Worm (Caenorhabditis elegans): ENCODE results near the gene F26H11.4.

DNA sequence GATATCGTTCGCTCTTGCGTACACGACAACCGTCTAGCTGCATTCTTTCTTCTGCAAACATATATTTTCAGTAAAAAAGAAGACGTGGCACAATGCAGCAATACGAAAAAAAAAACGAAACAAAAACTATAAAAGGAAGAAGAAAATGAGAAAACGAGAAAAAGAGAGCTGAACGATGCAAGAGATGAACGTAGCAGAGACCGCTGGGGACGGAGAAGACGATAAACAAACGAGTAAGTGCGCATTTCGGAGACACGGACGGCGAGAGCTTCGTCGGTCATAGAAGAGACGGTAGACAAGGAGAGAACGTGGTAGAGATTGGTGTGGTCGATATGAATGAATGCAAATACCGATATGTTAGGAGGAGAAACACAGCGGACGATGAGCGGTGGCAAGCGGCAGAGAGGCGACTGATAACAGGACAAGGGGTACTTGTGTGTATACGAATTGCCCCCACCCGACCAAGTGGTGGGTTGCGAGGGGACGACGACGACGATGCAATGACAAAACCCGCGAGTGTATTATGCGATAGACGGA lies 29.6 kb downstream of the F26H11.4 start, which contains the start of gene K04B12.2:
- TF ChIP-seq ets-7 (tag; optimal IDR thresholded peaks at IDR 0.05) (no peak), ama-1 (optimal IDR thresholded peaks at IDR 0.05) (no peak), F13C5.2 (tag; optimal IDR thresholded peaks at IDR 0.05) (peak; percentile 60), hmg-4 (GFP tag; optimal IDR thresholded peaks at IDR 0.05) (peak; percentile 59), flt-1 (GFP tag; IDR thresholded peaks at IDR 0.05) (no peak), tra-4 (tag; optimal IDR thresholded peaks at IDR 0.05) (no peak), pes-1 (GFP tag; IDR thresholded peaks at IDR 0.05) (no peak), sea-1 (GFP tag; conservative IDR thresholded peaks at IDR 0.05) (0 out of 2 replicates have a peak, but pooled peaks have one; percentile 17), hmbx-1 (tag; optimal IDR thresholded peaks at IDR 0.05) (no peak), ceh-13 (GFP tag; optimal IDR thresholded peaks at IDR 0.05) (no peak), aly-1 (tag; optimal IDR thresholded peaks at IDR 0.05) (no peak), hnd-1 (tag; optimal IDR thresholded peaks at IDR 0.05) (no peak), B0310.2 (tag; optimal IDR thresholded peaks at IDR 0.05) (no peak)

Measured in whole organism, early embryonic.